Worm (Caenorhabditis elegans) whole organism, midembryonic: ENCODE measurements around the gene icap-1.

Source experiments
- T22C8.4 ChIP-seq: fragments of 200-800 bp; sonication (Bioruptor generic); IDR thresholded peaks from 2 replicates; pipeline ENCODE4 v1.3.6; 2022; ENCODE audit warnings: missing genetic modification characterization, missing compliant biosample characterization
- cog-1 ChIP-seq: sonication (generic microtip); optimal IDR thresholded peaks from 2 replicates; lab custom pipeline; 2016; ENCODE audit warnings: missing genetic modification characterization, missing compliant biosample characterization
- flt-1 ChIP-seq: fragments of 200-800 bp; sonication (Bioruptor generic); IDR thresholded peaks from 2 replicates; pipeline ENCODE4 v1.3.6; 2022; ENCODE audit warnings: missing genetic modification characterization, missing compliant biosample characterization
- klf-2 ChIP-seq: fragments of 200-800 bp; sonication (Bioruptor generic); conservative IDR thresholded peaks from 2 replicates; pipeline ENCODE4 v1.3.6; 2022; ENCODE audit warnings: missing genetic modification reagents, missing genetic modification characterization, missing compliant biosample characterization
- med-1 ChIP-seq: sonication (generic microtip); optimal IDR thresholded peaks from 2 replicates; lab custom pipeline; 2017; ENCODE audit warnings: missing genetic modification characterization, mild to moderate bottlenecking, missing compliant biosample characterization, antibody characterized with exemption, missing genetic modification reagents; ENCODE audit not compliant: insufficient read depth
- ref-1 ChIP-seq: fragments of 200-800 bp; sonication (Bioruptor generic); conservative IDR thresholded peaks from 2 replicates; pipeline ENCODE4 v1.3.6; 2022; ENCODE audit warnings: missing genetic modification reagents, missing genetic modification characterization, missing compliant biosample characterization
- tab-1 ChIP-seq: fragments of 200-800 bp; sonication (Bioruptor generic); IDR thresholded peaks from 2 replicates; pipeline ENCODE4 v1.3.6; 2022; ENCODE audit warnings: missing genetic modification characterization, missing compliant biosample characterization
- ztf-23 ChIP-seq: fragments of 200-800 bp; sonication (Bioruptor generic); IDR thresholded peaks from 2 replicates; pipeline ENCODE4 v1.3.6; 2022; ENCODE audit warnings: missing genetic modification reagents, missing genetic modification characterization, missing compliant biosample characterization
- ztf-29 ChIP-seq: fragments of 200-800 bp; sonication (Bioruptor generic); IDR thresholded peaks from 2 replicates; pipeline ENCODE4 v1.3.6; 2022; ENCODE audit warnings: missing genetic modification reagents, missing genetic modification characterization, missing compliant biosample characterization

The icap-1 gene

ce11 chrIV:13788652-13789051 lies 1.9 kb upstream of the icap-1 start, which contains the start of the genes sas-6 and Y45F10D.7:
Gene sas-6 (minus strand): TSS chrIV:13788731.
Gene Y45F10D.7 (plus strand): TSS chrIV:13788907.
- peak; percentile 69; the same call in 1 of the 2 replicates for TF ChIP-seq flt-1
- peak; percentile 60; the same call in 1 of the 2 replicates for TF ChIP-seq ztf-23 (GFP tag; lab: Robert Waterston, UW)
- no peak for TF ChIP-seq T22C8.4 (GFP tag; lab: Robert Waterston, UW)
- 0 out of 2 replicates have a peak, but pooled peaks have one; percentile 44 for TF ChIP-seq klf-2 (GFP tag; lab: Robert Waterston, UW)

- TF ChIP-seq ref-1 (no peak), ztf-23 (GFP tag; lab: Robert Waterston, UW) (no peak)
These were observed 1.2 kb downstream of the icap-1 start, which contains the start of gene lact-9 for ce11 chrIV:13785545-13785944. Gene lact-9 (minus strand): TSS chrIV:13785645.

ce11 chrIV:13784774-13785173 lies 2.0 kb downstream of the icap-1 start:
- TF ChIP-seq ref-1 (no peak), tab-1 (GFP tag; lab: Robert Waterston, UW) (no peak), cog-1 (no peak), ztf-23 (GFP tag; lab: Robert Waterston, UW) (no peak), ztf-29 (GFP tag; lab: Robert Waterston, UW) (no peak), klf-2 (GFP tag; lab: Robert Waterston, UW) (no peak), flt-1 (no peak), med-1 (GFP tag; lab: Kevin White, UChicago) (no peak), T22C8.4 (GFP tag; lab: Robert Waterston, UW) (no peak)

- no peak for TF ChIP-seq ztf-23 (GFP tag; lab: Robert Waterston, UW)
- TF ChIP-seq klf-2 (GFP tag; lab: Robert Waterston, UW), result no peak
- no peak for TF ChIP-seq flt-1
- peak; percentile 73; the same call in 1 of the 2 replicates for TF ChIP-seq ztf-29 (GFP tag; lab: Robert Waterston, UW)
These were observed 3.3 kb downstream of the icap-1 start, which contains the start of gene iscu-1 for ce11 chrIV:13783237-13784012. Gene iscu-1 (plus strand): TSS chrIV:13783962.

ce11 chrIV:13782319-13782718 lies 4.4 kb downstream of the icap-1 start:
- TF ChIP-seq ref-1 (no peak), med-1 (GFP tag; lab: Kevin White, UChicago) (no peak), ztf-29 (GFP tag; lab: Robert Waterston, UW) (no peak)

- no peak for TF ChIP-seq ref-1
- TF ChIP-seq cog-1, result no peak
- TF ChIP-seq med-1 (GFP tag; lab: Kevin White, UChicago), result no peak
- no peak for TF ChIP-seq ztf-29 (GFP tag; lab: Robert Waterston, UW)
- no peak for TF ChIP-seq T22C8.4 (GFP tag; lab: Robert Waterston, UW)
- TF ChIP-seq klf-2 (GFP tag; lab: Robert Waterston, UW), result no peak
- TF ChIP-seq ztf-23 (GFP tag; lab: Robert Waterston, UW), result no peak
- TF ChIP-seq tab-1 (GFP tag; lab: Robert Waterston, UW), result no peak
- no peak for TF ChIP-seq flt-1
These were observed 8.1 kb downstream of the icap-1 start, which contains the start of gene gly-10 for ce11 chrIV:13778710-13779109. Gene gly-10 (plus strand): TSS chrIV:13779096.

DNA sequence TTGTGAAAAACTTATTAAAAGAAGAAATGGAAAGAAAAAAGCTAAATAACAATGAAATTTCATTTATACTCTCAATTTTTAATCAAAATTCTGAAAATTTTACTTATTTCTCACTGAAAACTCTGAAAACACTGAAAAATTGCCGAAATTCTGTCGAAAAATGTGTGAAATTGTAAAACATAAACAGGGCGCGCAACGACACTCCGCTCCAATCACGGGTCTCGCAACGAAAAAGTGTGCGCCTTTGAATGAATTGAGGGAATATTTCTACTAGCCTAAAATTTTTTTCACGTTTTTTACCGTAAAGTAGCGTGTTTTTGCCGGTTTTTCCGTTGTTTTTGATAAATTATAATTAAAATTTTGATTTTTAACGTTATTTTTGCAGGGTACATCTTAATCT lies 9.3 kb downstream of the icap-1 start, which contains the start of gene rpl-18:
TSS of gene rpl-18 (plus strand) at position 386 of the 400 bp plus-strand sequence.
- TF ChIP-seq med-1 (GFP tag; lab: Kevin White, UChicago) (no peak), ztf-23 (GFP tag; lab: Robert Waterston, UW) (no peak), ref-1 (no peak), T22C8.4 (GFP tag; lab: Robert Waterston, UW) (no peak), cog-1 (no peak), flt-1 (no peak), klf-2 (GFP tag; lab: Robert Waterston, UW) (no peak)

DNA sequence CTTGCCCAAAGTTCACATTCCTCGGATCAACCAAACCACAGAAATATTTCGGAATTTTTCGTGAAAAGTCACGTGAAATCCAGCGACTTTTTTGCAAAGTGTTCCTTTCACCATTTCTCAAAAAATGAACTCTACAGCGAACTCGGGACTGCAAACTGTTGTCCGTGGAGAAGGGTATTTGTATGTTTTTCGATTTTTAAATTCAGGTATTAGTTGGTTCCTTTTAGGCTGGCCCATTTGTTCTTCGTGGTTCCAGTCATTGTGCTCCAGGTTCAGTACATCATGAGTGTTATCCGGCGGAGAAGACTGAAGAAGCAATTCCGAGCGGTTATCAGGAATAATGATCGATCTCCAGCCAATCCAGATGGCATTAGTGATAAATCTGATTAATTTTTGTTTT lies 10.0 kb downstream of the icap-1 start:
- TF ChIP-seq flt-1 (no peak), ref-1 (no peak), ztf-23 (GFP tag; lab: Robert Waterston, UW) (no peak), ztf-29 (GFP tag; lab: Robert Waterston, UW) (no peak), tab-1 (GFP tag; lab: Robert Waterston, UW) (no peak), klf-2 (GFP tag; lab: Robert Waterston, UW) (no peak), T22C8.4 (GFP tag; lab: Robert Waterston, UW) (no peak), cog-1 (no peak), med-1 (GFP tag; lab: Kevin White, UChicago) (no peak)

DNA sequence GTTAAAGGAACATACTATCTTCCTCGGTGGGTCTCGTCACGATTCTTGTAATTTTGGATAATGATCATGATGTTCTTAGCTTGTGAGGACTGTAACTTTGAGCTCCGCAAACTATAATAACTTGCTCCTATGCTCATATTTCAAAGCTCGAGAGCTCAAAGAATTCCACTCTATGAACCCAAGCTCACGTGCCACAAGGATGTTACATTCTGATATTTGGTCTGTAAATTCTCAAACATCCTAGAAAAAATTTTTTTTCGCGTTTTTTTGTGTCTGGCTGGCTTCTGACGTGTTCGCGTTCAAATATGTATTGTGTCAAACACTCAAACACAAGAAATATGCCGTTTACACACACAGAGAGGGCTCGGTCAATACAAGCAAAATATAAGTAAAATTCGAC lies 10.6 kb downstream of the icap-1 start, which contains the start of gene Y45F10D.16:
TSS of gene Y45F10D.16 (plus strand) at position 301 of the 400 bp plus-strand sequence.
- TF ChIP-seq tab-1 (GFP tag; lab: Robert Waterston, UW) (no peak), cog-1 (no peak), klf-2 (GFP tag; lab: Robert Waterston, UW) (no peak)

DNA sequence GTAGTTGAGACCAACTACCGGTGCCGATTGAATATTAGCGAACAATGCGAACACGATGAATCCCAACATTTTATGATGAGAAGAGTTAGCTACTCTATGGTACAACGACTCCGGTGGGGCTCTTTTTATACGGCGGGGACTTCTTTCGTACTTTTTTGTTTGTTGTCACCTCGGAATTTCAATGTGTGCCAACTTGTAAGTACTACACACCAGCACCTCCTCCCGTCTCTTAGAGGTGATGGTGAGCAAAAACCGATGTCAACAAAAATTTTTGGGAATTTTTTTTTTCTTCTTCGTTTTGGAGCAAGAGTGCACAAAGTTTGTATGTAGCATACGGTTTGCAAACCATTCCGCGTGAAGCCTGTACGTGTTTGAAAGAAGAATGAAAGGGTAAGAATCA lies 12.2 kb downstream of the icap-1 start, which contains the start of gene Y45F10D.2:
TSS of gene Y45F10D.2 (minus strand) at position 101 of the 400 bp plus-strand sequence.
- TF ChIP-seq cog-1 (no peak), ztf-23 (GFP tag; lab: Robert Waterston, UW) (no peak), flt-1 (no peak), med-1 (GFP tag; lab: Kevin White, UChicago) (no peak), ref-1 (no peak), klf-2 (GFP tag; lab: Robert Waterston, UW) (no peak), T22C8.4 (GFP tag; lab: Robert Waterston, UW) (no peak)
